Worm (Caenorhabditis elegans): ENCODE measurements around the gene C17H12.10.

C17H12.10 gene

ce11 chrIV:6757614-6758013, 49.0 kb upstream of the C17H12.10 start:
- no peak for TF ChIP-seq lin-39 (tag; optimal IDR thresholded peaks at IDR 0.05)
- TF ChIP-seq unc-130 (tag; optimal IDR thresholded peaks at IDR 0.05), result no peak
- no peak for TF ChIP-seq mab-9 (GFP tag; IDR thresholded peaks at IDR 0.05)
- no peak for TF ChIP-seq dpl-1 (GFP tag; optimal IDR thresholded peaks at IDR 0.05)
- no peak for TF ChIP-seq sptf-1 (tag; optimal IDR thresholded peaks at IDR 0.05)
- no peak for TF ChIP-seq elt-3 (tag; optimal IDR thresholded peaks at IDR 0.05)
- no peak for TF ChIP-seq F16B12.6 (tag; optimal IDR thresholded peaks at IDR 0.05)
- no peak for TF ChIP-seq irx-1 (tag; optimal IDR thresholded peaks at IDR 0.05)
- no peak for TF ChIP-seq aha-1 (tag; optimal IDR thresholded peaks at IDR 0.05)
- no peak for TF ChIP-seq ets-5 (GFP tag; IDR thresholded peaks at IDR 0.05)
- TF ChIP-seq isw-1 (GFP tag; IDR thresholded peaks at IDR 0.05), result no peak
- no peak for TF ChIP-seq nhr-47 (tag; optimal IDR thresholded peaks at IDR 0.05)
- TF ChIP-seq zag-1 (tag; optimal IDR thresholded peaks at IDR 0.05), result no peak
- TF ChIP-seq rnt-1 (tag; optimal IDR thresholded peaks at IDR 0.05), result no peak
- TF ChIP-seq mep-1 (tag; optimal IDR thresholded peaks at IDR 0.05), result no peak
- TF ChIP-seq unc-62 (GFP tag; optimal IDR thresholded peaks at IDR 0.05), result no peak
- TF ChIP-seq jun-1 (tag; optimal IDR thresholded peaks at IDR 0.05), result no peak
- no peak for TF ChIP-seq nhr-28 (tag; optimal IDR thresholded peaks at IDR 0.05)

DNA sequence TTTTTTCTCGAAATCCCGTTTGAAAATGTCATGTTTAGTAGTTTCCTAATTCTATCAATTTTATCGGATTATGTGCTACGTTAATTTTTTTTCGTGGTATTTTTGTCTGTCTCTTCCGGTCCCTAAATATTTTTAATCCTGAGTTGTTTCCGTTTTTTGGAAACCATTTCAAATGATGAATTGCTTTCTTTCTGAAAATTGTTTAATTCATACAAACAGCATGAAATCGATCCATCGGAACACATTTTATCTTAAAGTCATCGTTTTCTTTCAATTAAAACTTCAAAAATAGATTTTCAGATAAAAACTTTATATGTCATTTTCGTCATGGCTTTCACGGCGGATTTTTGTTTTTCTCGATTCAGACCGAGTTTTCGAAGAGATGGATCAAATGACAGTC, 44.2 kb upstream of the C17H12.10 start, which contains the start of gene spd-3:
Gene spd-3, plus strand, starts transcription at position 301 of the 400 bp plus-strand sequence.
- no peak for TF ChIP-seq ztf-4 (tag; optimal IDR thresholded peaks at IDR 0.05)
- no peak for TF ChIP-seq elt-2 (tag; optimal IDR thresholded peaks at IDR 0.05)
- no peak for TF ChIP-seq ceh-8 (GFP tag; optimal IDR thresholded peaks at IDR 0.05)
- no peak for TF ChIP-seq alr-1 (tag; optimal IDR thresholded peaks at IDR 0.05; ENCODE audit: borderline replicate concordance)
- TF ChIP-seq zip-4 (GFP tag; optimal IDR thresholded peaks at IDR 0.05), result no peak

DNA sequence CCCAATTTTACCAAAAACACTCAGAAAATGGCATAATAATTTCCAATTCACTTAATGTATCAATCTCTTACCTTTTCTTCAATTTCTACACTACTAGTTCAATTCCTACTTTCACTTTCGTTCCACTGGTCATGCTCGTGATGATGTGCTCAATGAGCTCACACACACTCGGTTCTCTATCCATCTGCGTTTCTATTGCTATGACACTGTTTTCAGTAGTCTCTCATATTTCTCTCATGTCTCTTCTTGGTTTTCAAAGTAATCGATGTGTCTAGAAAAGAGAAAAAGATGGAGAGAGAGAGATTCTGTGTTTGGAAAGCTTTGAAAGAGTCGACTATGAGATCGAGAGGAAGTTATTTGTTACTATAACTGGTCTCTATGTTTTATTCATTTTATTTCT, 39.4 kb upstream of the C17H12.10 start:
- TF ChIP-seq grh-1 (GFP tag; IDR thresholded peaks at IDR 0.05) (no peak), nhr-28 (tag; optimal IDR thresholded peaks at IDR 0.05) (no peak), fkh-8 (tag; optimal IDR thresholded peaks at IDR 0.05) (peak; percentile 71), fos-1 (tag; optimal IDR thresholded peaks at IDR 0.05) (peak; percentile 25), unc-30 (tag; optimal IDR thresholded peaks at IDR 0.05) (no peak), nhr-11 (tag; optimal IDR thresholded peaks at IDR 0.05) (no peak), ztf-11 (tag; optimal IDR thresholded peaks at IDR 0.05) (no peak), dpl-1 (GFP tag; optimal IDR thresholded peaks at IDR 0.05) (peak in 1 of 3 experiments; percentile 17), nhr-12 (tag; optimal IDR thresholded peaks at IDR 0.05) (no peak), mab-9 (GFP tag; IDR thresholded peaks at IDR 0.05) (no peak), alr-1 (tag; optimal IDR thresholded peaks at IDR 0.05; ENCODE audit: borderline replicate concordance) (no peak), ztf-4 (tag; optimal IDR thresholded peaks at IDR 0.05) (no peak), mdl-1 (tag; optimal IDR thresholded peaks at IDR 0.05) (peak in 1 of 2 experiments; percentile 39), elt-2 (tag; optimal IDR thresholded peaks at IDR 0.05) (peak; percentile 28), xbp-1 (tag; optimal IDR thresholded peaks at IDR 0.05) (peak; percentile 16), lir-3 (tag; optimal IDR thresholded peaks at IDR 0.05; ENCODE audit: poor library complexity) (peak; percentile 32), snu-23 (GFP tag; optimal IDR thresholded peaks at IDR 0.05) (peak; percentile 61), aha-1 (tag; optimal IDR thresholded peaks at IDR 0.05) (no peak), egl-13 (tag; optimal IDR thresholded peaks at IDR 0.05) (peak; percentile 50), swsn-7 (tag; optimal IDR thresholded peaks at IDR 0.05) (peak; percentile 57), elt-3 (tag; optimal IDR thresholded peaks at IDR 0.05) (no peak), Y116A8C.19 (tag; optimal IDR thresholded peaks at IDR 0.05; ENCODE audit: borderline replicate concordance) (no peak), nhr-77 (tag; optimal IDR thresholded peaks at IDR 0.05) (peak; percentile 12), sox-4 (tag; optimal IDR thresholded peaks at IDR 0.05) (no peak), lin-14 (GFP tag; optimal IDR thresholded peaks at IDR 0.05) (peak; percentile 87), rnt-1 (tag; optimal IDR thresholded peaks at IDR 0.05) (no peak), unc-86 (tag; optimal IDR thresholded peaks at IDR 0.05) (peak; percentile 52), lin-13 (GFP tag; optimal IDR thresholded peaks at IDR 0.05) (no peak), unc-130 (tag; optimal IDR thresholded peaks at IDR 0.05) (no peak), nhr-84 (tag; optimal IDR thresholded peaks at IDR 0.05) (no peak), efl-3 (GFP tag; optimal IDR thresholded peaks at IDR 0.05) (no peak), nhr-19 (GFP tag; conservative IDR thresholded peaks at IDR 0.05) (no peak), sup-37 (GFP tag; optimal IDR thresholded peaks at IDR 0.05) (no peak), aly-2 (tag; optimal IDR thresholded peaks at IDR 0.05) (no peak), isw-1 (GFP tag; IDR thresholded peaks at IDR 0.05) (no peak), nhr-90 (tag; optimal IDR thresholded peaks at IDR 0.05; ENCODE audit: poor library complexity) (no peak), C16A3.4 (tag; optimal IDR thresholded peaks at IDR 0.05) (peak; percentile 21)

All from whole organism, L1 larva.